Fruit fly (Drosophila melanogaster) Kc167 (cell line): ENCODE results near the gene CG5500.

Source experiments
- Myc ChIP-seq: fragments of >200 bp; optimal IDR thresholded peaks from 2 replicates; lab custom pipeline; 2017; ENCODE audit warnings: missing external identifiers
- Sin3A ChIP-seq: fragments of >200 bp; optimal IDR thresholded peaks from 2 replicates; lab custom pipeline; 2018; ENCODE audit warnings: missing external identifiers
- h ChIP-seq: fragments of >200 bp; optimal IDR thresholded peaks from 3 replicates; lab custom pipeline; 2018; ENCODE audit warnings: missing external identifiers
- insv ChIP-seq: fragments of >200 bp; optimal IDR thresholded peaks from 3 replicates; lab custom pipeline; 2018; ENCODE audit warnings: missing external identifiers
- psq ChIP-seq: fragments of >200 bp; optimal IDR thresholded peaks from 2 replicates; lab custom pipeline; 2017; ENCODE audit warnings: missing external identifiers
- ttk ChIP-seq: sonication (Bioruptor generic); optimal IDR thresholded peaks from 2 replicates; lab custom pipeline; 2017; ENCODE audit warnings: missing external identifiers

The CG5500 gene

dm6 chr3R:26890088-26890487 is 13.7 kb downstream of the CG5500 start:
- TF ChIP-seq ttk (lab: Kevin White, UChicago) (no peak), h (lab: Kevin White, UChicago) (no peak), Myc (no peak), insv (lab: Kevin White, UChicago) (no peak), psq (no peak), Sin3A (no peak)

dm6 chr3R:26890499-26890898 is 14.1 kb downstream of the CG5500 start:
- TF ChIP-seq ttk (lab: Kevin White, UChicago), result no peak
- no peak for TF ChIP-seq Myc
- no peak for TF ChIP-seq psq
- no peak for TF ChIP-seq insv (lab: Kevin White, UChicago)
- TF ChIP-seq h (lab: Kevin White, UChicago), result no peak
- TF ChIP-seq Sin3A, result no peak

dm6 chr3R:26892764-26893163 is 16.3 kb downstream of the CG5500 start:
- no peak for TF ChIP-seq psq
- TF ChIP-seq insv (lab: Kevin White, UChicago), result no peak
- TF ChIP-seq Sin3A, result no peak
- TF ChIP-seq h (lab: Kevin White, UChicago), result no peak
- TF ChIP-seq Myc, result no peak
- no peak for TF ChIP-seq ttk (lab: Kevin White, UChicago)

- TF ChIP-seq Sin3A, result no peak
- no peak for TF ChIP-seq Myc
- no peak for TF ChIP-seq ttk (lab: Kevin White, UChicago)
- no peak for TF ChIP-seq psq
- no peak for TF ChIP-seq h (lab: Kevin White, UChicago)
- TF ChIP-seq insv (lab: Kevin White, UChicago), result no peak
These were observed 17.3 kb downstream of the CG5500 start for dm6 chr3R:26893621-26894316.

- TF ChIP-seq psq, result no peak
- TF ChIP-seq ttk (lab: Kevin White, UChicago), result no peak
- no peak for TF ChIP-seq h (lab: Kevin White, UChicago)
These were observed 19.8 kb downstream of the CG5500 start for dm6 chr3R:26896260-26896659.

- no peak for TF ChIP-seq h (lab: Kevin White, UChicago)
- no peak for TF ChIP-seq ttk (lab: Kevin White, UChicago)
- no peak for TF ChIP-seq insv (lab: Kevin White, UChicago)
- TF ChIP-seq Sin3A, result no peak
These were observed 20.9 kb downstream of the CG5500 start for dm6 chr3R:26897302-26897701.

dm6 chr3R:26899982-26900381 is 23.6 kb downstream of the CG5500 start:
- TF ChIP-seq h (lab: Kevin White, UChicago), result no peak
- TF ChIP-seq Sin3A, result no peak
- TF ChIP-seq Myc, result no peak
- no peak for TF ChIP-seq insv (lab: Kevin White, UChicago)
- TF ChIP-seq ttk (lab: Kevin White, UChicago), result no peak
- no peak for TF ChIP-seq psq

- TF ChIP-seq Sin3A (no peak), insv (lab: Kevin White, UChicago) (no peak), Myc (no peak), ttk (lab: Kevin White, UChicago) (no peak), h (lab: Kevin White, UChicago) (no peak), psq (no peak)
These were observed 29.6 kb downstream of the CG5500 start for dm6 chr3R:26906034-26906433.

- no peak for TF ChIP-seq ttk (lab: Kevin White, UChicago)
- TF ChIP-seq insv (lab: Kevin White, UChicago), result no peak
- TF ChIP-seq h (lab: Kevin White, UChicago), result no peak
- no peak for TF ChIP-seq Myc
- no peak for TF ChIP-seq psq
- TF ChIP-seq Sin3A, result no peak
These were observed 30.5 kb downstream of the CG5500 start for dm6 chr3R:26906711-26907510.

dm6 chr3R:26908750-26909149 is 32.3 kb downstream of the CG5500 start:
- no peak for TF ChIP-seq h (lab: Kevin White, UChicago)
- no peak for TF ChIP-seq insv (lab: Kevin White, UChicago)
- no peak for TF ChIP-seq Myc
- TF ChIP-seq ttk (lab: Kevin White, UChicago), result no peak
- TF ChIP-seq Sin3A, result no peak
- no peak for TF ChIP-seq psq

- TF ChIP-seq Sin3A (no peak), ttk (lab: Kevin White, UChicago) (no peak), Myc (no peak), insv (lab: Kevin White, UChicago) (no peak)
These were observed 36.2 kb downstream of the CG5500 start, which contains the start of gene Ets97D for dm6 chr3R:26912615-26913014. TSS of gene Ets97D (minus strand) at chr3R:26912886.

dm6 chr3R:26915463-26915925 is 39.1 kb downstream of the CG5500 start, which contains the start of gene CG46339:
TSS of gene CG46339 (plus strand) at chr3R:26915761.
- TF ChIP-seq h (lab: Kevin White, UChicago), result no peak
- no peak for TF ChIP-seq Myc
- no peak for TF ChIP-seq ttk (lab: Kevin White, UChicago)
- no peak for TF ChIP-seq Sin3A
- TF ChIP-seq psq, result no peak
- no peak for TF ChIP-seq insv (lab: Kevin White, UChicago)

dm6 chr3R:26918857-26919256 is 42.4 kb downstream of the CG5500 start:
- no peak for TF ChIP-seq Myc
- TF ChIP-seq Sin3A, result no peak
- no peak for TF ChIP-seq ttk (lab: Kevin White, UChicago)
- TF ChIP-seq insv (lab: Kevin White, UChicago), result no peak
- TF ChIP-seq h (lab: Kevin White, UChicago), result no peak
- TF ChIP-seq psq, result no peak
